Worm (Caenorhabditis elegans): Measurements from ENCODE around the gene gst-13.

gst-13 gene

DNA sequence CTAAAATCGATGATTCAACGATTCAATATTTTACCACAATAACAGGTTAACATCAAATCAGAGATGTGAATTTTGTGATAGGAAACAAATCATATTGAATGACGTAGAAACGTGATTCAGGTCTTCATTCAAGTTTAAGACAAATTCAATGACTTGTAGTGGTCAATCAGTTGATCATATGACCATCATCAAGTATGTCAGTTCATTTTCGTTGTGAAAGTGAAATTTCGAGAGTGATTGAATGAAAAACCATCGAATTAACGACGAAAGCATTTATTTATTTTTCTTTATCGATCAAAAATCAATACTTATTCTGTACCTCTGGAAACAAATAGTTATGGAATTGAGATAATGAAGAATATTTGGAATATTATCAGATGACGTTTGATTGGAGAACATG is 20.3 kb downstream of the gst-13 start:
- no peak for TF ChIP-seq Y53F4B.3 (GFP tag; IDR thresholded peaks at IDR 0.05)
- TF ChIP-seq ama-1 (optimal IDR thresholded peaks at IDR 0.05): no peak
- no peak for TF ChIP-seq ama-1 (GFP tag; optimal IDR thresholded peaks at IDR 0.05)
- TF ChIP-seq attf-3 (GFP tag; conservative IDR thresholded peaks at IDR 0.05): no peak
- no peak for TF ChIP-seq tbp1 (GFP tag; optimal IDR thresholded peaks at IDR 0.05)
- TF ChIP-seq F57C9.4 (tag; optimal IDR thresholded peaks at IDR 0.05): no peak
- TF ChIP-seq mcd-1 (GFP tag; IDR thresholded peaks at IDR 0.05): no peak
- no peak for TF ChIP-seq mes-4 (tag; optimal IDR thresholded peaks at IDR 0.05)
- TF ChIP-seq Y67H2A.10 (GFP tag; conservative IDR thresholded peaks at IDR 0.05): no peak
- no peak for TF ChIP-seq F10E7.11 (tag; optimal IDR thresholded peaks at IDR 0.05)
- TF ChIP-seq nhr-179 (tag; optimal IDR thresholded peaks at IDR 0.05): no peak
- TF ChIP-seq lsl-1 (GFP tag; optimal IDR thresholded peaks at IDR 0.05): no peak
- TF ChIP-seq madf-6 (GFP tag; IDR thresholded peaks at IDR 0.05): no peak

DNA sequence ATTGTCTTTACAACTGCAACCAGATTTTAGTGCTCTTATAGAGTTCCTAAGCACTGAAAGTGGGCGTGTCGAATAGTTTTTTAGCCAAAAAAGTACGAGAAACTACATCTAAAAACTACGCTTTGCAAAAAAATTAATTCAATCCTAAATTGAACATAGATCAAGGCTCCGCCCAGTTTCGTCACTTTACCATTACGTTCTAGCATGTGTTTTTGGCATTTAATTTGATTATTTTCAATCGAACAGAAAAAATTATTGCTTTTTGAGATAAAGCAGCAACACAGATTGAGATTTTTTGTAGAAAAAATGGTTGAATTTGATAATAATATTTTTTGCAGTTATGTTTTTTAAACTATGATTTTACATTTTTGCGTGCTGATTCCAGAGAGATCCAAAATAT is 22.9 kb downstream of the gst-13 start, which contains the start of gene nlp-82:
TSS of gene nlp-82 (minus strand) at position 101 of the 400 bp plus-strand sequence.
- TF ChIP-seq madf-6 (GFP tag; IDR thresholded peaks at IDR 0.05): no peak
- TF ChIP-seq rec-8 (tag; optimal IDR thresholded peaks at IDR 0.05): no peak
- no peak for TF ChIP-seq Y53G8AR.9 (GFP tag; conservative IDR thresholded peaks at IDR 0.05)
- TF ChIP-seq unc-62 (GFP tag; optimal IDR thresholded peaks at IDR 0.05): no peak
- no peak for TF ChIP-seq snpc-3.4 (tag; optimal IDR thresholded peaks at IDR 0.05)
- TF ChIP-seq atf-7 (tag; optimal IDR thresholded peaks at IDR 0.05): no peak
- no peak for TF ChIP-seq nfya-2 (GFP tag; IDR thresholded peaks at IDR 0.05)
- no peak for TF ChIP-seq B0035.1 (tag; optimal IDR thresholded peaks at IDR 0.05)
- TF ChIP-seq attf-3 (GFP tag; conservative IDR thresholded peaks at IDR 0.05): no peak
- TF ChIP-seq let-607 (tag; optimal IDR thresholded peaks at IDR 0.05): no peak
- TF ChIP-seq cebp-1 (GFP tag; IDR thresholded peaks at IDR 0.05): no peak
- TF ChIP-seq cebp-1 (tag; optimal IDR thresholded peaks at IDR 0.05): no peak
- no peak for TF ChIP-seq chd-7 (tag; optimal IDR thresholded peaks at IDR 0.05)

DNA sequence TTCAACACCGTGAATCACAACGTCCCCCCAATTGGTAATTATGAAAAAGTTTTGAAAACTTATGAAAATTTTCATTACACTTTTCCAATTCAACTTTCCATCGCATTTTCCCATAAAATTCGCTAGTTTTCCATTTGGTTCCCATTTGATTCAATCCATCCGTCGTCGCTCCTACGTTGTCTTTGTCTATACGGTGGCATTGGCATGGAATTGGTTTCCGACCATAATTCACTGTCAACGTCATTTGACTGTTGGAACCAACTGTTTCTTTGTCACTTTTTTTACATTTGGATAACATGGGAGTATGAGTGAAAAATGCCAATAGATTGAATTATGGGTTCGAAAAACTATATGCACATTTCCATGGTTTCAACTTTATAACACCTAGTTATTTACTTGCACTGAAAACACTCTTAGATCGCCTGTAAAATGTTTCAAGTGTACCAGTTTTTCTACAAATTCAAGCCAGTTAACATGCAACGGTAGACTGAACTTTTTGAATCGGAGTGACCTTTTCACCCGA is 26.8 kb downstream of the gst-13 start:
- TF ChIP-seq ccch-3 (GFP tag; optimal IDR thresholded peaks at IDR 0.05) (no peak), ceh-100 (GFP tag; IDR thresholded peaks at IDR 0.05) (no peak), ceh-27 (GFP tag; optimal IDR thresholded peaks at IDR 0.05) (no peak), nfyb-1 (GFP tag; IDR thresholded peaks at IDR 0.05) (no peak), B0261.1 (tag; optimal IDR thresholded peaks at IDR 0.05) (no peak), lag-1 (GFP tag; IDR thresholded peaks at IDR 0.05) (no peak), madf-6 (GFP tag; IDR thresholded peaks at IDR 0.05) (no peak), F57C9.4 (tag; optimal IDR thresholded peaks at IDR 0.05) (no peak), nhr-179 (tag; optimal IDR thresholded peaks at IDR 0.05) (no peak), cebp-2 (GFP tag; IDR thresholded peaks at IDR 0.05) (no peak)

DNA sequence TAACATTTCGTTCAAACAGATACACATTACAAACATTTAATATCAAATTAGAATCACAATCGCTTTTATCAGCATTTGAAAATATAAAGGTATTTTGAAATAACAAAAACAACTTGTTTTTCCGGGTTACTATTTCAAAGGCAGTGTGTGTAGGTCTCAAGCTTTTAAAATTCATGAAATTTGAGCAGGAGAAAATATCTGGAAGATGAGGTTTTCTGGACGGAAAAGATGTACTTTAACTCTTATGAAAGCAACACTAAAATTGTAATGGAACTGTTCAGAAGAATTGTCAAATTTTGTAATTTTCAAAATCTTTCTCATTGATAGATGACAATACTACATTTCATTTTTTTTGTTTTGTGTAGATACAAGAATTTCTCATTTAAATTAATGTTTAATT is 27.3 kb downstream of the gst-13 start:
- TF ChIP-seq ceh-91 (GFP tag; IDR thresholded peaks at IDR 0.05): no peak
- TF ChIP-seq gei-17 (GFP tag; optimal IDR thresholded peaks at IDR 0.05): no peak
- TF ChIP-seq hsf-1 (GFP tag; IDR thresholded peaks at IDR 0.05): no peak
- no peak for TF ChIP-seq pbrm-1 (GFP tag; IDR thresholded peaks at IDR 0.05)
- no peak for TF ChIP-seq tlf-1 (GFP tag; optimal IDR thresholded peaks at IDR 0.05)
- TF ChIP-seq zfh-2 (GFP tag; conservative IDR thresholded peaks at IDR 0.05): no peak
- no peak for TF ChIP-seq B0261.1 (tag; optimal IDR thresholded peaks at IDR 0.05)
- no peak for TF ChIP-seq ztf-28 (GFP tag; IDR thresholded peaks at IDR 0.05)
- no peak for TF ChIP-seq nhr-179 (tag; optimal IDR thresholded peaks at IDR 0.05)
- no peak for TF ChIP-seq F52B5.7 (tag; optimal IDR thresholded peaks at IDR 0.05)
- no peak for TF ChIP-seq F33H1.4 (GFP tag; IDR thresholded peaks at IDR 0.05)
- no peak for TF ChIP-seq Y53F4B.3 (GFP tag; IDR thresholded peaks at IDR 0.05)

Measured in whole organism, young adult.